Fruit fly (Drosophila melanogaster) whole organism, embryonic: ENCODE measurements around the gene mas.
A peak's percentile ranks its signal among the peaks of the same experiment; 100 is the strongest.

Source experiments
- Aef1 ChIP-seq: fragments of 200-800 bp; sonication (Bioruptor generic); IDR thresholded peaks from 3 replicates; pipeline ENCODE4 v1.3.6; 2022; ENCODE audit warnings: missing biosample characterization, missing genetic modification characterization
- BEAF-32 ChIP-seq: fragments of 200-800 bp; sonication (Bioruptor generic); optimal IDR thresholded peaks from 3 replicates; lab custom pipeline; 2017; ENCODE audit warnings: missing biosample characterization, missing genetic modification characterization, mild to moderate bottlenecking, moderate library complexity, missing genetic modification reagents
- Bdp1 ChIP-seq: fragments of 200-800 bp; sonication (Bioruptor generic); optimal IDR thresholded peaks from 3 replicates; lab custom pipeline; 2016; ENCODE audit warnings: missing biosample characterization, missing genetic modification characterization
- CG13624 ChIP-seq: fragments of 200-800 bp; sonication (Bioruptor generic); optimal IDR thresholded peaks from 2 replicates; lab custom pipeline; 2016; ENCODE audit warnings: missing biosample characterization, missing genetic modification characterization
- CG13775 ChIP-seq: fragments of 200-800 bp; sonication (Bioruptor generic); optimal IDR thresholded peaks from 3 replicates; lab custom pipeline; 2017; ENCODE audit warnings: missing biosample characterization, mild to moderate bottlenecking, missing genetic modification characterization
- CG15479 ChIP-seq: fragments of 200-800 bp; sonication (Bioruptor generic); optimal IDR thresholded peaks from 3 replicates; lab custom pipeline; 2019; ENCODE audit warnings: missing biosample characterization, mild to moderate bottlenecking, missing genetic modification characterization, moderate library complexity
- CG1602 ChIP-seq: fragments of 200-800 bp; sonication (Bioruptor generic); optimal IDR thresholded peaks from 3 replicates; lab custom pipeline; 2016; ENCODE audit warnings: missing biosample characterization, missing genetic modification characterization
- CG17568 ChIP-seq: fragments of 200-800 bp; sonication (Bioruptor generic); optimal IDR thresholded peaks from 2 replicates; lab custom pipeline; 2018; ENCODE audit warnings: missing biosample characterization, mild to moderate bottlenecking, missing genetic modification characterization, moderate library complexity
- CG2889 ChIP-seq: fragments of 200-800 bp; sonication (Bioruptor generic); IDR thresholded peaks from 3 replicates; pipeline ENCODE4 v1.3.6; 2022; ENCODE audit warnings: missing biosample characterization, missing genetic modification characterization
- CG33213 ChIP-seq: fragments of 200-800 bp; sonication (Bioruptor generic); optimal IDR thresholded peaks from 3 replicates; lab custom pipeline; 2016; ENCODE audit warnings: missing biosample characterization, missing genetic modification characterization
- CG3838 ChIP-seq: fragments of 200-800 bp; sonication (Bioruptor generic); optimal IDR thresholded peaks from 3 replicates; lab custom pipeline; 2016; ENCODE audit warnings: missing biosample characterization, missing genetic modification characterization
- CG4360 ChIP-seq: fragments of 200-800 bp; sonication (Bioruptor generic); IDR thresholded peaks from 2 replicates; pipeline ENCODE4 v1.3.6; 2022; ENCODE audit warnings: missing biosample characterization, missing genetic modification characterization
- CG4707 ChIP-seq: fragments of 200-800 bp; sonication (Bioruptor generic); optimal IDR thresholded peaks from 2 replicates; lab custom pipeline; 2018; ENCODE audit warnings: missing biosample characterization, mild to moderate bottlenecking, missing genetic modification characterization, moderate library complexity
- CG6791 ChIP-seq: fragments of 200-800 bp; sonication (Bioruptor generic); IDR thresholded peaks from 3 replicates; pipeline ENCODE4 v1.3.6; 2022; ENCODE audit warnings: missing biosample characterization, missing genetic modification characterization; ENCODE audit not compliant: partially characterized antibody
- CG7839 ChIP-seq: fragments of 200-800 bp; sonication (Bioruptor generic); optimal IDR thresholded peaks from 3 replicates; lab custom pipeline; 2018; ENCODE audit warnings: missing biosample characterization, mild to moderate bottlenecking, missing genetic modification characterization, moderate library complexity
- CG9797 ChIP-seq: fragments of 200-800 bp; sonication (Bioruptor generic); optimal IDR thresholded peaks from 3 replicates; lab custom pipeline; 2018; ENCODE audit warnings: missing biosample characterization, mild to moderate bottlenecking, missing genetic modification characterization
- CG9817 ChIP-seq: fragments of 200-800 bp; sonication (Bioruptor generic); optimal IDR thresholded peaks from 2 replicates; lab custom pipeline; 2018; ENCODE audit warnings: missing biosample characterization, mild to moderate bottlenecking, missing genetic modification characterization, moderate library complexity
- Dad ChIP-seq: fragments of 200-800 bp; sonication (Bioruptor generic); optimal IDR thresholded peaks from 3 replicates; lab custom pipeline; 2016; ENCODE audit warnings: missing biosample characterization, missing genetic modification characterization
- Dip2 ChIP-seq: fragments of 200-800 bp; sonication (Bioruptor generic); IDR thresholded peaks from 2 replicates; pipeline ENCODE4 v1.3.6; 2022; ENCODE audit warnings: missing biosample characterization, missing genetic modification characterization
- Ets65A ChIP-seq: fragments of 200-800 bp; sonication (Bioruptor generic); peaks from one replicate; lab custom pipeline; 2016; ENCODE audit warnings: missing biosample characterization, missing genetic modification characterization
- Ets97D ChIP-seq: fragments of 200-800 bp; sonication (Bioruptor generic); optimal IDR thresholded peaks from 3 replicates; lab custom pipeline; 2016; ENCODE audit warnings: missing biosample characterization, missing genetic modification characterization
- Fer2 ChIP-seq: fragments of 200-800 bp; sonication (Bioruptor generic); optimal IDR thresholded peaks from 2 replicates; lab custom pipeline; 2018; ENCODE audit warnings: missing biosample characterization, mild to moderate bottlenecking, missing genetic modification characterization, moderate library complexity
- Hmx ChIP-seq: fragments of 200-800 bp; sonication (Bioruptor generic); optimal IDR thresholded peaks from 2 replicates; lab custom pipeline; 2016; ENCODE audit warnings: missing biosample characterization, missing genetic modification characterization
- Mrtf ChIP-seq: fragments of 200-800 bp; sonication (Bioruptor generic); IDR thresholded peaks from 3 replicates; pipeline ENCODE4 v1.3.6; 2022; ENCODE audit warnings: missing biosample characterization, missing genetic modification characterization
- NfI ChIP-seq: fragments of 200-800 bp; sonication (Bioruptor generic); optimal IDR thresholded peaks from 3 replicates; lab custom pipeline; 2018; ENCODE audit warnings: missing biosample characterization, mild to moderate bottlenecking, missing genetic modification characterization, moderate library complexity
- Scr ChIP-seq: fragments of 200-800 bp; sonication (Bioruptor generic); IDR thresholded peaks from 2 replicates; pipeline ENCODE4 v1.3.6; 2022; ENCODE audit warnings: missing biosample characterization, missing genetic modification characterization; ENCODE audit not compliant: partially characterized antibody
- Ssrp ChIP-seq: fragments of 200-800 bp; sonication (Bioruptor generic); optimal IDR thresholded peaks from 2 replicates; lab custom pipeline; 2018; ENCODE audit warnings: missing biosample characterization, mild to moderate bottlenecking, missing genetic modification characterization, moderate library complexity
- Xbp1 ChIP-seq: fragments of 200-800 bp; sonication (Bioruptor generic); optimal IDR thresholded peaks from 3 replicates; lab custom pipeline; 2016; ENCODE audit warnings: missing biosample characterization, mild to moderate bottlenecking, missing genetic modification characterization
- YL-1 ChIP-seq: fragments of 200-800 bp; sonication (Bioruptor generic); optimal IDR thresholded peaks from 3 replicates; lab custom pipeline; 2017; ENCODE audit warnings: missing biosample characterization, mild to moderate bottlenecking, missing genetic modification characterization
- ato ChIP-seq: fragments of 200-800 bp; sonication (Bioruptor generic); IDR thresholded peaks from 2 replicates; pipeline ENCODE4 v1.3.6; 2022; ENCODE audit warnings: missing biosample characterization, missing genetic modification characterization; ENCODE audit not compliant: partially characterized antibody
- gce ChIP-seq: fragments of 200-800 bp; sonication (Bioruptor generic); IDR thresholded peaks from 3 replicates; pipeline ENCODE4 v1.3.6; 2022; ENCODE audit warnings: missing biosample characterization, missing genetic modification characterization
- gfzf ChIP-seq: fragments of 200-800 bp; sonication (Bioruptor generic); optimal IDR thresholded peaks from 2 replicates; lab custom pipeline; 2016; ENCODE audit warnings: missing biosample characterization, mild to moderate bottlenecking, missing genetic modification characterization, moderate library complexity
- jigr1 ChIP-seq: fragments of 200-800 bp; sonication (Bioruptor generic); IDR thresholded peaks from 3 replicates; pipeline ENCODE4 v1.3.6; 2022; ENCODE audit warnings: missing biosample characterization, missing genetic modification characterization
- kni ChIP-seq: fragments of 200-800 bp; sonication (Bioruptor generic); optimal IDR thresholded peaks from 3 replicates; lab custom pipeline; 2017; ENCODE audit warnings: mild to moderate bottlenecking, missing biosample characterization, missing genetic modification reagents, missing genetic modification characterization
- mirr ChIP-seq: fragments of 200-800 bp; sonication (Bioruptor generic); optimal IDR thresholded peaks from 3 replicates; lab custom pipeline; 2018; ENCODE audit warnings: missing biosample characterization, mild to moderate bottlenecking, missing genetic modification characterization
- nerfin-2 ChIP-seq: fragments of 200-800 bp; sonication (Bioruptor generic); IDR thresholded peaks from 2 replicates; pipeline ENCODE4 v1.3.6; 2022; ENCODE audit warnings: missing biosample characterization, missing genetic modification characterization; ENCODE audit not compliant: partially characterized antibody
- p53 ChIP-seq: fragments of 200-800 bp; sonication (Bioruptor generic); optimal IDR thresholded peaks from 2 replicates; lab custom pipeline; 2016; ENCODE audit warnings: missing biosample characterization, missing genetic modification characterization
- pan ChIP-seq, 4 experiments: fragments of >200 bp in 3 of 4; fragments of 200-800 bp in 1 of 4; sonication (Bioruptor generic) in 1 of 4; optimal IDR thresholded peaks in 3 of 4; IDR thresholded peaks in 1 of 4; 2 replicates each; pipeline versions ENCODE4 v1.3.6 to Lab custom; 2017 to 2022; ENCODE audit warnings: missing biosample characterization in 2 of 4, missing genetic modification characterization in 2 of 4, mixed read lengths in 1 of 4
- pb ChIP-seq: fragments of 200-800 bp; sonication (Bioruptor generic); optimal IDR thresholded peaks from 3 replicates; lab custom pipeline; 2016; ENCODE audit warnings: missing biosample characterization, missing genetic modification characterization
- pita ChIP-seq: fragments of 200-800 bp; sonication (Bioruptor generic); optimal IDR thresholded peaks from 2 replicates; lab custom pipeline; 2017; ENCODE audit warnings: missing biosample characterization, mild to moderate bottlenecking, missing genetic modification characterization
- pzg ChIP-seq: fragments of 200-800 bp; sonication (Bioruptor generic); optimal IDR thresholded peaks from 3 replicates; lab custom pipeline; 2018; ENCODE audit warnings: missing biosample characterization, mild to moderate bottlenecking, missing genetic modification characterization, moderate library complexity
- run ChIP-seq: fragments of 200-800 bp; sonication (Bioruptor generic); optimal IDR thresholded peaks from 3 replicates; lab custom pipeline; 2018; ENCODE audit warnings: missing biosample characterization, mild to moderate bottlenecking, missing genetic modification characterization
- slbo ChIP-seq: fragments of 200-800 bp; sonication (Bioruptor generic); IDR thresholded peaks from 2 replicates; pipeline ENCODE4 v1.3.6; 2022; ENCODE audit warnings: missing biosample characterization, missing genetic modification characterization
- ssp ChIP-seq: fragments of 200-800 bp; sonication (Bioruptor generic); IDR thresholded peaks from 2 replicates; pipeline ENCODE4 v1.3.6; 2022; ENCODE audit warnings: missing biosample characterization, missing genetic modification characterization
- sug ChIP-seq: fragments of 200-800 bp; optimal IDR thresholded peaks from 2 replicates; lab custom pipeline; 2019; ENCODE audit warnings: missing biosample characterization, mild to moderate bottlenecking, missing genetic modification characterization, moderate library complexity
- vfl ChIP-seq: fragments of 200-800 bp; sonication (Bioruptor generic); optimal IDR thresholded peaks from 2 replicates; lab custom pipeline; 2016; ENCODE audit warnings: missing biosample characterization, missing genetic modification characterization
- wor ChIP-seq: fragments of 200-800 bp; sonication (Bioruptor generic); IDR thresholded peaks from 2 replicates; pipeline ENCODE4 v1.3.6; 2022; ENCODE audit warnings: missing biosample characterization, missing genetic modification characterization
- zfh2 ChIP-seq: fragments of 200-800 bp; sonication (Bioruptor generic); optimal IDR thresholded peaks from 2 replicates; lab custom pipeline; 2016; ENCODE audit warnings: missing biosample characterization, missing genetic modification characterization

mas gene

DNA sequence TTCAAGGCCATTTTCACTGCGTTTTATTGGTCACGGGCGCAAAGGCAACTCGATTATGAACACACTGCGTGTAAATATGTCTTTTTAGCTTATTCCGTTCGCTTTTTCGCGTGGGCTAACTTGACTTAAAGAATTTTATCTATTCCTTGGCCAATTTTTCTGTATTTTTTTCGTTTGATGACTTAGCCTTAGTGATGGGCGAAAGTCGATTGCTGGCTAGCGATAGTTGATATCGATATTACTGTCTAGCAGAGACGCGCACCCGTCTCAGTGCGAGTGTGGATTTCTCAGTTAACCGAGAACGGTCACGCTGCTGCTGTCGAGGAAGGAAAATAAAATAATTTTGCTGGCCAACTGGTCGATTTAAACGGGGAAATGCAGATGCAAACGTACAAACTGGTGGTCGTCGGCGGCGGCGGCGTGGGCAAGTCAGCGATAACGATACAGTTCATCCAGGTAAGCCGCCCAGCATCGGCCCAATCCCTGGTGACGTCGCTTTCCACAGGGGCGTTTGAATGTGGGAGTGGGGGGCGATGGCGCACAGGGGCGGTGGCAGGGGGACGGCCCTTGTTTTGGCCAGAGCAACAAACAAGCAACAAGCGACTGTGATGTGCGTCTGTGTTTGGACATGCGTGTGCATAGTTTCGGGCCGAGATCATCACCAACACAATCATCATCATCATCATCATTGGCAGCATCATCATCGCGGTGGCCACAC, 28.3 kb downstream of the mas start, which contains the start of the genes Rop and Ras64B (continued):
- TF ChIP-seq mirr (GFP tag; lab: Kevin White, UChicago) (no peak), slbo (GFP tag; lab: Robert Waterston, UW) (peak; percentile 13; the same call in 1 of the 2 replicates), run (tag; lab: Kevin White, UChicago) (peak; percentile 13), CG13624 (GFP tag; lab: Kevin White, UChicago) (peak; percentile 43), CG13775 (GFP tag; lab: Kevin White, UChicago) (peak; percentile 32), zfh2 (GFP tag; lab: Kevin White, UChicago) (peak; percentile 1), Ets65A (GFP tag; lab: Kevin White, UChicago) (peak; percentile 89), Mrtf (GFP tag; lab: Robert Waterston, UW) (no peak), Ssrp (no peak), Dad (GFP tag; lab: Kevin White, UChicago) (peak; percentile 47), Ets97D (GFP tag; lab: Kevin White, UChicago) (peak; percentile 82), CG9817 (peak; percentile 17), gce (GFP tag; lab: Robert Waterston, UW) (no peak; the same call in 2 of the 3 replicates), ato (peak; percentile 66), CG4707 (GFP tag; lab: Kevin White, UChicago) (no peak), Dip2 (no peak), pita (GFP tag; lab: Kevin White, UChicago) (peak; percentile 71), pb (peak; percentile 30), NfI (GFP tag; lab: Kevin White, UChicago) (peak; percentile 3)

DNA sequence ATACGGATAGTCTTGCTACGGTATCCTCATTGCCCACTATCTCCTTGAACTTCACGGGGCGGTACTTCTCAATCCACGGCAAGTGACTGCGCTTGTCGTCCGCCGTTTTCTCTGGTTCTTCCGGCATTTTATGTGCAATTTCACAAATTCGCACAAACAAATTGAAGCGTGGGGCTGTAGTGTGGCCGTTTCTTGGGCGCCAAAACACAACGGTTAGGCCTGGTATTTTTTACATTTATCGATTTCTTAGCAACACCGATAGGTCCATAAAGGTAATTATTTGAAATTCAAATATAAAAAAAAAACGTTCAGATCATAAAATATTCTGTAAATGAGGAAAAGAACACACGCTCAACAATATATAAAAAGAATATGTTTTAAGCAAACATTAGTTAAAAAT, 31.4 kb downstream of the mas start, which contains the start of gene RfC4:
RfC4 (minus strand) TSS at position 182 of the 400 bp plus-strand sequence.
- TF ChIP-seq CG7839 = no peak
- no peak for TF ChIP-seq wor
- peak; percentile 69 for TF ChIP-seq gfzf (GFP tag; lab: Kevin White, UChicago)
- no peak for TF ChIP-seq Bdp1 (GFP tag; lab: Kevin White, UChicago)
- no peak for TF ChIP-seq CG15479
- TF ChIP-seq CG6791 (GFP tag; lab: Robert Waterston, UW) = 0 out of 3 replicates have a peak, but pooled peaks have one; percentile 2
- no peak for TF ChIP-seq Hmx (GFP tag; lab: Kevin White, UChicago)
- no peak for TF ChIP-seq Xbp1 (GFP tag; lab: Kevin White, UChicago)
- no peak for TF ChIP-seq pita (GFP tag; lab: Kevin White, UChicago)
- TF ChIP-seq Fer2 (tag; lab: Kevin White, UChicago) = no peak
- TF ChIP-seq CG1602 (GFP tag; lab: Kevin White, UChicago) = no peak
- TF ChIP-seq ssp = no peak
- TF ChIP-seq nerfin-2 (GFP tag; lab: Robert Waterston, UW) = no peak
- TF ChIP-seq Aef1 (GFP tag; lab: Robert Waterston, UW) = no peak
- TF ChIP-seq YL-1 (GFP tag; lab: Kevin White, UChicago) = peak; percentile 5
- no peak for TF ChIP-seq CG17568 (GFP tag; lab: Kevin White, UChicago)
- no peak for TF ChIP-seq p53 (GFP tag; lab: Kevin White, UChicago)
- TF ChIP-seq kni (GFP tag; lab: Kevin White, UChicago) = no peak
- TF ChIP-seq sug (tag; lab: Kevin White, UChicago) = no peak
- no peak for TF ChIP-seq CG33213 (GFP tag; lab: Kevin White, UChicago)
- no peak for TF ChIP-seq CG3838
- TF ChIP-seq CG9797 (GFP tag; lab: Kevin White, UChicago) = peak; percentile 72
- peak; percentile 44; the same call in 1 of the 2 replicates for TF ChIP-seq Scr (GFP tag; lab: Robert Waterston, UW)
- no peak for TF ChIP-seq CG2889 (GFP tag; lab: Robert Waterston, UW)
- peak; percentile 63 for TF ChIP-seq pzg (GFP tag; lab: Kevin White, UChicago)
- TF ChIP-seq CG4360 (GFP tag; lab: Robert Waterston, UW) = no peak
- no peak for TF ChIP-seq pan (optimal IDR thresholded peaks at IDR 0.05; lab: Kevin White, UChicago)
- no peak for TF ChIP-seq pan (GFP tag; optimal IDR thresholded peaks at IDR 0.05 in 1 of 2, IDR thresholded peaks at IDR 0.05 in 1 of 2)
- no peak for TF ChIP-seq vfl (GFP tag; lab: Kevin White, UChicago)
- TF ChIP-seq BEAF-32 (GFP tag; lab: Kevin White, UChicago) = peak; percentile 50
- no peak for TF ChIP-seq jigr1 (GFP tag; lab: Robert Waterston, UW)
